Fruit fly (Drosophila melanogaster): Measurements from ENCODE around the gene CG43759.

DNA sequence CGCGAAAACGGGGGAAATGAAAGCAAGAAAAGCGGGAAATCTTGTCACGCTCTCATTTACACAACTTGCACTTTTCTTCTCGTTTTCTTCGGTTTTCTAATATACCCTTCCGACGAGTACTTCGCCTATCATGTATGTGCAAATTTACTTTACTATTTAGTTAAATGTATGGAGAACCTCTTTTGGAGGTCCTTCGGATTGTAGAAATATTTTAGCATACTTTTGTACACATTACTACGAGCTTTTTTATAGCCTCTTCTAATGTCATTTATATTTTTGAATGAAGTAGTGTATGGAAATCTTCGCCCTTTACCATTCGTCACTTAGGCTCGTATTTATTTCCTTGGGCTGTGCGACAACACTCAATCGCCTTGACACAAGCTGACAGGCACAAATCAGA lies 32.8 kb upstream of the CG43759 start:
- TF ChIP-seq psq (optimal IDR thresholded peaks at IDR 0.05), result no peak
- no peak for TF ChIP-seq Sin3A (optimal IDR thresholded peaks at IDR 0.05)
